Fruit fly (Drosophila melanogaster): ENCODE measurements around the gene SclB.

The SclB gene

dm6 chr2L:16882871-16883849 lies 45.4 kb downstream of the SclB start:
- TF ChIP-seq CG8478 (optimal IDR thresholded peaks at IDR 0.05) (no peak), CTCF (optimal IDR thresholded peaks at IDR 0.05) (no peak)

dm6 chr2L:16884702-16885101 lies 46.9 kb downstream of the SclB start:
- no peak for TF ChIP-seq CG8478 (optimal IDR thresholded peaks at IDR 0.05)

dm6 chr2L:16885347-16885746 lies 47.6 kb downstream of the SclB start:
- TF ChIP-seq CG8478 (optimal IDR thresholded peaks at IDR 0.05) = no peak
- TF ChIP-seq CTCF (optimal IDR thresholded peaks at IDR 0.05) = no peak

dm6 chr2L:16886459-16886858 lies 48.7 kb downstream of the SclB start:
- TF ChIP-seq CTCF (optimal IDR thresholded peaks at IDR 0.05) = no peak
- no peak for TF ChIP-seq CG8478 (optimal IDR thresholded peaks at IDR 0.05)

dm6 chr2L:16887660-16888573 lies 50.1 kb downstream of the SclB start, which contains the start of the genes osi and tweek:
Gene osi (minus strand): TSS chr2L:16887966.
Gene tweek (plus strand): TSS chr2L:16888490.
- peak in 1 of 2 experiments; percentile 1 for TF ChIP-seq CTCF (optimal IDR thresholded peaks at IDR 0.05)
- TF ChIP-seq CG8478 (optimal IDR thresholded peaks at IDR 0.05) = no peak

- TF ChIP-seq CG8478 (optimal IDR thresholded peaks at IDR 0.05) (no peak), CTCF (optimal IDR thresholded peaks at IDR 0.05) (no peak)
These were observed 51.0 kb downstream of the SclB start for dm6 chr2L:16888574-16889376.

dm6 chr2L:16889608-16890007 lies 51.8 kb downstream of the SclB start, which contains the start of gene CG42556:
Gene CG42556 (plus strand): TSS chr2L:16889908.
- no peak for TF ChIP-seq CG8478 (optimal IDR thresholded peaks at IDR 0.05)
- no peak for TF ChIP-seq CTCF (optimal IDR thresholded peaks at IDR 0.05)
